Fruit fly (Drosophila melanogaster) whole organism, embryonic: ENCODE results near the gene eco.

Experiments
- Aef1 ChIP-seq: fragments of 200-800 bp; sonication (Bioruptor generic); IDR thresholded peaks from 3 replicates; pipeline ENCODE4 v1.3.6; 2022; ENCODE audit warnings: missing biosample characterization, missing genetic modification characterization
- Bdp1 ChIP-seq: fragments of 200-800 bp; sonication (Bioruptor generic); optimal IDR thresholded peaks from 3 replicates; lab custom pipeline; 2016; ENCODE audit warnings: missing biosample characterization, missing genetic modification characterization
- CG10267 ChIP-seq: fragments of 200-800 bp; sonication (Bioruptor generic); optimal IDR thresholded peaks from 2 replicates; lab custom pipeline; 2018; ENCODE audit warnings: missing biosample characterization, mild to moderate bottlenecking, missing genetic modification characterization, moderate library complexity
- CG10274 ChIP-seq: fragments of 200-800 bp; sonication (Bioruptor generic); optimal IDR thresholded peaks from 3 replicates; lab custom pipeline; 2017; ENCODE audit warnings: missing biosample characterization, mild to moderate bottlenecking, missing genetic modification characterization
- CG10959 ChIP-seq: fragments of 200-800 bp; sonication (Bioruptor generic); IDR thresholded peaks from 2 replicates; pipeline ENCODE4 v1.3.6; 2022; ENCODE audit warnings: missing biosample characterization, missing genetic modification characterization
- CG13894 ChIP-seq: fragments of 200-800 bp; sonication (Bioruptor generic); optimal IDR thresholded peaks from 3 replicates; lab custom pipeline; 2018; ENCODE audit warnings: missing biosample characterization, mild to moderate bottlenecking, missing genetic modification characterization, moderate library complexity
- CG18011 ChIP-seq: fragments of 200-800 bp; sonication (Bioruptor generic); optimal IDR thresholded peaks from 2 replicates; lab custom pipeline; 2017; ENCODE audit warnings: missing biosample characterization, missing genetic modification characterization, mild to moderate bottlenecking, moderate library complexity, missing genotype
- CG18476 ChIP-seq: fragments of 200-800 bp; sonication (Bioruptor generic); optimal IDR thresholded peaks from 2 replicates; lab custom pipeline; 2016; ENCODE audit warnings: missing biosample characterization, mild to moderate bottlenecking, missing genetic modification characterization
- CG18599 ChIP-seq: fragments of 200-800 bp; sonication (Bioruptor generic); optimal IDR thresholded peaks from 3 replicates; lab custom pipeline; 2017; ENCODE audit warnings: missing biosample characterization, missing genetic modification characterization, mild to moderate bottlenecking, moderate library complexity, missing genetic modification reagents
- CG4730 ChIP-seq: fragments of 200-800 bp; sonication (Bioruptor generic); IDR thresholded peaks from 2 replicates; pipeline ENCODE4 v1.3.6; 2022; ENCODE audit warnings: missing biosample characterization, missing genetic modification characterization
- CG4854 ChIP-seq: fragments of 200-800 bp; sonication (Bioruptor generic); optimal IDR thresholded peaks from 2 replicates; lab custom pipeline; 2016; ENCODE audit warnings: missing biosample characterization, missing genetic modification characterization, inconsistent platforms
- CG7271 ChIP-seq: fragments of 200-800 bp; sonication (Bioruptor generic); optimal IDR thresholded peaks from 2 replicates; lab custom pipeline; 2018; ENCODE audit warnings: missing biosample characterization, mild to moderate bottlenecking, missing genetic modification characterization, moderate library complexity
- CG8089 ChIP-seq: fragments of 200-800 bp; sonication (Bioruptor generic); optimal IDR thresholded peaks from 3 replicates; lab custom pipeline; 2016; ENCODE audit warnings: missing biosample characterization, missing genetic modification characterization
- CG8359 ChIP-seq: fragments of 200-800 bp; sonication (Bioruptor generic); optimal IDR thresholded peaks from 2 replicates; lab custom pipeline; 2017; ENCODE audit warnings: missing biosample characterization, mild to moderate bottlenecking, missing genetic modification characterization, borderline replicate concordance
- CG8944 ChIP-seq: fragments of 200-800 bp; sonication (Bioruptor generic); optimal IDR thresholded peaks from 3 replicates; lab custom pipeline; 2016; ENCODE audit warnings: missing biosample characterization, missing genetic modification characterization
- CG9876 ChIP-seq: fragments of 200-800 bp; sonication (Bioruptor generic); optimal IDR thresholded peaks from 2 replicates; lab custom pipeline; 2016; ENCODE audit warnings: missing biosample characterization, missing genetic modification characterization
- CoRest ChIP-seq: fragments of 200-800 bp; sonication (Bioruptor generic); optimal IDR thresholded peaks from 3 replicates; lab custom pipeline; 2018; ENCODE audit warnings: missing biosample characterization, mild to moderate bottlenecking, missing genetic modification characterization, moderate library complexity
- HLH54F ChIP-seq: fragments of 200-800 bp; sonication (Bioruptor generic); optimal IDR thresholded peaks from 3 replicates; lab custom pipeline; 2016; ENCODE audit warnings: missing biosample characterization, missing genetic modification characterization
- Hr39 ChIP-seq: fragments of >200 bp; optimal IDR thresholded peaks from 2 replicates; lab custom pipeline; 2017
- Ravus ChIP-seq: fragments of 200-800 bp; sonication (Bioruptor generic); IDR thresholded peaks from 2 replicates; pipeline ENCODE4 v1.3.6; 2022; ENCODE audit warnings: missing biosample characterization, missing genetic modification characterization
- ab ChIP-seq: fragments of 200-800 bp; sonication (Bioruptor generic); optimal IDR thresholded peaks from 2 replicates; lab custom pipeline; 2016; ENCODE audit warnings: missing biosample characterization, missing genetic modification characterization
- ato ChIP-seq: fragments of 200-800 bp; sonication (Bioruptor generic); IDR thresholded peaks from 2 replicates; pipeline ENCODE4 v1.3.6; 2022; ENCODE audit warnings: missing biosample characterization, missing genetic modification characterization; ENCODE audit not compliant: partially characterized antibody
- bbx ChIP-seq: fragments of 200-800 bp; sonication (Bioruptor generic); IDR thresholded peaks from 2 replicates; pipeline ENCODE4 v1.3.6; 2022; ENCODE audit warnings: missing biosample characterization, missing genetic modification characterization; ENCODE audit not compliant: partially characterized antibody
- ci ChIP-seq: fragments of 200-800 bp; sonication (Bioruptor generic); IDR thresholded peaks from 3 replicates; pipeline ENCODE4 v1.3.6; 2022; ENCODE audit warnings: missing biosample characterization, missing genetic modification characterization
- crp ChIP-seq, 2 experiments: fragments of 200-800 bp; sonication (Bioruptor generic); optimal IDR thresholded peaks; 2 replicates in 1 of 2; 3 replicates in 1 of 2; lab custom pipeline; 2017; ENCODE audit warnings: missing biosample characterization in 2 of 2, missing genetic modification characterization in 2 of 2, mild to moderate bottlenecking in 1 of 2, moderate library complexity in 1 of 2
- fu2 ChIP-seq: fragments of 200-800 bp; sonication (Bioruptor generic); optimal IDR thresholded peaks from 2 replicates; lab custom pipeline; 2016; ENCODE audit warnings: missing biosample characterization, missing genetic modification characterization
- ind ChIP-seq: fragments of 200-800 bp; sonication (Bioruptor generic); optimal IDR thresholded peaks from 3 replicates; lab custom pipeline; 2016; ENCODE audit warnings: missing biosample characterization, missing genetic modification characterization
- jing ChIP-seq: fragments of 200-800 bp; sonication (Bioruptor generic); optimal IDR thresholded peaks from 2 replicates; lab custom pipeline; 2018; ENCODE audit warnings: missing biosample characterization, mild to moderate bottlenecking, missing genetic modification characterization
- nerfin-1 ChIP-seq: fragments of 200-800 bp; sonication (Bioruptor generic); optimal IDR thresholded peaks from 3 replicates; lab custom pipeline; 2019; ENCODE audit warnings: missing biosample characterization, mild to moderate bottlenecking, missing genetic modification characterization, moderate library complexity
- nerfin-2 ChIP-seq: fragments of 200-800 bp; sonication (Bioruptor generic); IDR thresholded peaks from 2 replicates; pipeline ENCODE4 v1.3.6; 2022; ENCODE audit warnings: missing biosample characterization, missing genetic modification characterization; ENCODE audit not compliant: partially characterized antibody
- onecut ChIP-seq: fragments of 200-800 bp; sonication (Bioruptor generic); IDR thresholded peaks from 2 replicates; pipeline ENCODE4 v1.3.6; 2022; ENCODE audit warnings: missing biosample characterization, missing genetic modification characterization
- pfk ChIP-seq: fragments of 200-800 bp; sonication (Bioruptor generic); optimal IDR thresholded peaks from 2 replicates; lab custom pipeline; 2018; ENCODE audit warnings: missing biosample characterization, mild to moderate bottlenecking, missing genetic modification characterization, moderate library complexity
- pros ChIP-seq: fragments of 200-800 bp; sonication (Bioruptor generic); optimal IDR thresholded peaks from 3 replicates; lab custom pipeline; 2019; ENCODE audit warnings: missing biosample characterization, mild to moderate bottlenecking, missing genetic modification characterization, moderate library complexity
- row ChIP-seq: fragments of 200-800 bp; sonication (Bioruptor generic); IDR thresholded peaks from 3 replicates; pipeline ENCODE4 v1.3.6; 2022; ENCODE audit warnings: missing biosample characterization, missing genetic modification characterization
- sisA ChIP-seq: fragments of 200-800 bp; sonication (Bioruptor generic); IDR thresholded peaks from 2 replicates; pipeline ENCODE4 v1.3.6; 2022; ENCODE audit warnings: missing biosample characterization, missing genetic modification characterization
- slbo ChIP-seq: fragments of 200-800 bp; sonication (Bioruptor generic); IDR thresholded peaks from 2 replicates; pipeline ENCODE4 v1.3.6; 2022; ENCODE audit warnings: missing biosample characterization, missing genetic modification characterization
- tap ChIP-seq: fragments of 200-800 bp; optimal IDR thresholded peaks from 3 replicates; lab custom pipeline; 2019; ENCODE audit warnings: missing biosample characterization, mild to moderate bottlenecking, missing genetic modification characterization, moderate library complexity
- tgo ChIP-seq: fragments of 200-800 bp; sonication (Bioruptor generic); IDR thresholded peaks from 3 replicates; pipeline ENCODE4 v1.3.6; 2022; ENCODE audit warnings: missing biosample characterization, missing genetic modification characterization
- zen ChIP-seq: fragments of 200-800 bp; sonication (Bioruptor generic); optimal IDR thresholded peaks from 3 replicates; lab custom pipeline; 2018; ENCODE audit warnings: missing biosample characterization, mild to moderate bottlenecking, missing genetic modification characterization, moderate library complexity
- zf30C ChIP-seq: fragments of 200-800 bp; sonication (Bioruptor generic); optimal IDR thresholded peaks from 3 replicates; lab custom pipeline; 2018; ENCODE audit warnings: missing biosample characterization, mild to moderate bottlenecking, missing genetic modification characterization

eco gene

dm6 chr3L:7328567-7329253 is 10.4 kb downstream of the eco start, which contains the start of the genes mrva, CG42307 and mus312 (continued):
- peak; percentile 41 for TF ChIP-seq CG7271 (tag; lab: Kevin White, UChicago)
- peak; percentile 82 to 96 for TF ChIP-seq crp (GFP tag; optimal IDR thresholded peaks at IDR 0.05; lab: Kevin White, UChicago)
- no peak for TF ChIP-seq jing (GFP tag; lab: Kevin White, UChicago)
- peak; percentile 62 for TF ChIP-seq CG8359 (GFP tag; lab: Kevin White, UChicago)
- peak; percentile 78 for TF ChIP-seq CG4730 (GFP tag; lab: Robert Waterston, UW)
- TF ChIP-seq CG18599 (GFP tag; lab: Kevin White, UChicago) = peak; percentile 93
- TF ChIP-seq ato (GFP tag; lab: Robert Waterston, UW) = 0 out of 2 replicates have a peak, but pooled peaks have one; percentile 39
- peak; percentile 91 for TF ChIP-seq slbo (GFP tag; lab: Robert Waterston, UW)
- TF ChIP-seq zen = peak; percentile 97
- peak; percentile 71 for TF ChIP-seq CG18476 (GFP tag; lab: Kevin White, UChicago)
- peak; percentile 76 for TF ChIP-seq Aef1
- TF ChIP-seq Hr39 = no peak
- peak; percentile 14 for TF ChIP-seq CG8944 (GFP tag; lab: Kevin White, UChicago)
- peak; percentile 96 for TF ChIP-seq row (GFP tag; lab: Robert Waterston, UW)
- TF ChIP-seq Ravus = peak; percentile 38; the same call in 1 of the 2 replicates
- TF ChIP-seq CoRest (tag; lab: Kevin White, UChicago) = peak; percentile 96
- peak; percentile 5 for TF ChIP-seq CG9876
- peak; percentile 55; the same call in 1 of the 2 replicates for TF ChIP-seq bbx (GFP tag; lab: Robert Waterston, UW)
- peak; percentile 49 for TF ChIP-seq HLH54F
- peak; percentile 42 for TF ChIP-seq zf30C
- TF ChIP-seq pros (GFP tag; lab: Kevin White, UChicago) = peak; percentile 33
- TF ChIP-seq ab (GFP tag; lab: Kevin White, UChicago) = peak; percentile 33
- TF ChIP-seq CG13894 = peak; percentile 94
- TF ChIP-seq nerfin-2 (GFP tag; lab: Robert Waterston, UW) = no peak
- TF ChIP-seq sisA (GFP tag; lab: Robert Waterston, UW) = peak; percentile 74
- TF ChIP-seq CG8089 = peak; percentile 35
- TF ChIP-seq onecut (GFP tag; lab: Robert Waterston, UW) = peak; percentile 48
- peak; percentile 5 for TF ChIP-seq pfk (GFP tag; lab: Kevin White, UChicago)
- no peak for TF ChIP-seq CG10274 (GFP tag; lab: Kevin White, UChicago)
- TF ChIP-seq Bdp1 = peak; percentile 42
- TF ChIP-seq CG4854 (GFP tag; lab: Kevin White, UChicago) = no peak
- TF ChIP-seq ci (GFP tag; lab: Robert Waterston, UW) = peak; percentile 70; the same call in 2 of the 3 replicates
- TF ChIP-seq CG10267 = peak; percentile 86
- TF ChIP-seq fu2 (GFP tag; lab: Kevin White, UChicago) = peak; percentile 39
- TF ChIP-seq tgo (GFP tag; lab: Robert Waterston, UW) = peak; percentile 90
- TF ChIP-seq ind (GFP tag; lab: Kevin White, UChicago) = peak; percentile 86
- peak; percentile 81 for TF ChIP-seq nerfin-1 (tag; lab: Kevin White, UChicago)
- TF ChIP-seq tap (tag; lab: Kevin White, UChicago) = no peak
- peak; percentile 54 for TF ChIP-seq CG10959
- TF ChIP-seq CG18011 (GFP tag; lab: Kevin White, UChicago) = peak; percentile 57
- TF ChIP-seq, all 482 proteins: peak for 355
